Fruit fly (Drosophila melanogaster): Measurements from ENCODE around the gene Saysd1.

dm6 chr3R:25199321-25199868 is 15.6 kb downstream of the Saysd1 start, which contains the start of gene CG13654:
- TF ChIP-seq h (optimal IDR thresholded peaks at IDR 0.05) (no peak), insv (optimal IDR thresholded peaks at IDR 0.05) (no peak)

Data from Kc167 (cell line).